Worm (Caenorhabditis elegans): ENCODE data around the gene F02D10.3.
A peak's percentile ranks its signal among the peaks of the same experiment; 100 is the strongest.
"Not testable (repeated sequence)": the region's sequence is repeated elsewhere in the genome, so short reads cannot be mapped to it uniquely, and the experiment has no call there.

F02D10.3 gene

ce11 chrX:13435116-13435515 is 27.3 kb downstream of the F02D10.3 start:
- TF ChIP-seq F49E8.2 (tag; optimal IDR thresholded peaks at IDR 0.05; ENCODE audit: borderline replicate concordance) (no peak), dve-1 (tag; optimal IDR thresholded peaks at IDR 0.05; ENCODE audit: insufficient read depth) (no peak), ceh-82 (tag; optimal IDR thresholded peaks at IDR 0.05) (no peak), Y75B8A.6 (GFP tag; IDR thresholded peaks at IDR 0.05) (no peak), pqm-1 (tag; optimal IDR thresholded peaks at IDR 0.05) (no peak), hlh-11 (tag; optimal IDR thresholded peaks at IDR 0.05) (no peak), mes-2 (tag; optimal IDR thresholded peaks at IDR 0.05; ENCODE audit: poor library complexity, severe bottlenecking) (no peak), dmd-6 (GFP tag; IDR thresholded peaks at IDR 0.05) (no peak), dmd-8 (GFP tag; IDR thresholded peaks at IDR 0.05) (no peak), fkh-10 (GFP tag; optimal IDR thresholded peaks at IDR 0.05) (no peak), spr-3 (GFP tag; optimal IDR thresholded peaks at IDR 0.05) (no peak), vab-7 (GFP tag; IDR thresholded peaks at IDR 0.05) (no peak), nhr-10 (tag; optimal IDR thresholded peaks at IDR 0.05) (no peak), zfp-2 (tag; optimal IDR thresholded peaks at IDR 0.05) (no peak), hmg-1.1 (GFP tag; IDR thresholded peaks at IDR 0.05) (no peak), lin-1 (GFP tag; IDR thresholded peaks at IDR 0.05) (no peak), ceh-62 (tag; optimal IDR thresholded peaks at IDR 0.05) (no peak), gei-8 (GFP tag; optimal IDR thresholded peaks at IDR 0.05) (no peak), T26A8.4 (GFP tag; IDR thresholded peaks at IDR 0.05) (no peak)

DNA sequence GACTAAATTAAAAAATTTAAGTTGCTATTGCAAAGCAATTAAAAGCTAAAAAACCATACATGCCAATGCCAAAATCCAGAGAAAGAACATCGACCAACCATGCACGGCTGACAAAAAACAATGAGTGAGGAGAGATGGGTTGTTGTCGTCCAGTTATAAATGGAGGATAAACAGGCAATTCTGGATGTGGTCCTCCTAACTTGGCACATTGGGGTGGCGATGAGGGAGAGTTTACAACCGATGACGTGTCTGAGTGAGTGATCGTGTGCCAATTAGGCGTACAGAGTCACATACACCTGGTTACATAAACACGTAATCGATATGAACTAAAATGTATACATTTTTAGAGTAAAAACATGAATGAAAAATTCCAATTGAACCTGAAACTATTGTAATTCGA is 31.0 kb downstream of the F02D10.3 start, which contains the start of gene C29F7.10:
Gene C29F7.10 (minus strand): TSS at position 101 of the 400 bp plus-strand sequence.
- not testable (repeated sequence) for TF ChIP-seq lin-38 (GFP tag; IDR thresholded peaks at IDR 0.05); mdl-1 (tag; optimal IDR thresholded peaks at IDR 0.05); mdt-29 (GFP tag; IDR thresholded peaks at IDR 0.05)

ce11 chrX:13428755-13429154 is 33.7 kb downstream of the F02D10.3 start, which contains the start of gene fkh-4:
fkh-4 (minus strand) TSS chrX:13428855.
- TF ChIP-seq zfp-3 (GFP tag; conservative IDR thresholded peaks at IDR 0.05); hlh-30 (tag; optimal IDR thresholded peaks at IDR 0.05; ENCODE audit: insufficient read depth); zag-1 (tag; optimal IDR thresholded peaks at IDR 0.05): not testable (repeated sequence)

DNA sequence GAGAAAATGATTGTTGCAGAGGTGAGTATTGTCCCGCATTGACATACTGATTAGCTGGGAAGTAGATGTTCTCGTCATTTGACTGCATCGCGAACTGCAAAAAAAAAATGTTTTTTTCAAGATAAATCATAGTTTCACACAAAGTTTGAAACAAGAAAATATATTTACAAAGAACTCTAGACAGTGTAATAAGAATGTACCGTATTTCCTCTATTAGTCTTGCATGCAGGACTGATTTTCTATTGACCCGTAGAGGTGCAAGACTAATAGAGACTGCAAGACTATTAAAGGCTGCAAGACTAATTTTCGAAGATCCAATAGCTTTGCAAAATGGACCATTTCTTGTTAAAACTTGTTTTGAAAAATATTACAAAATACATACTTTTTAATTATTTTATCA is 39.1 kb downstream of the F02D10.3 start, which contains the start of gene fkh-3:
Gene fkh-3 (minus strand): TSS at position 101 of the 400 bp plus-strand sequence.
- TF ChIP-seq ceh-82 (tag; optimal IDR thresholded peaks at IDR 0.05) (no peak), dmd-8 (GFP tag; IDR thresholded peaks at IDR 0.05) (no peak), duxl-1 (tag; optimal IDR thresholded peaks at IDR 0.05; ENCODE audit: poor library complexity) (no peak), aha-1 (tag) (peak; percentile 27), hlh-11 (tag; optimal IDR thresholded peaks at IDR 0.05) (no peak), ceh-32 (tag; optimal IDR thresholded peaks at IDR 0.05; ENCODE audit: poor library complexity) (no peak)

ce11 chrX:13421068-13421467 is 41.4 kb downstream of the F02D10.3 start:
- no peak for TF ChIP-seq rbr-2 (tag; optimal IDR thresholded peaks at IDR 0.05)
- no peak for TF ChIP-seq spr-1 (tag; optimal IDR thresholded peaks at IDR 0.05)
- no peak for TF ChIP-seq nhr-6 (tag; optimal IDR thresholded peaks at IDR 0.05)
- no peak for TF ChIP-seq lin-13 (GFP tag; optimal IDR thresholded peaks at IDR 0.05)
- TF ChIP-seq nhr-10 (tag; optimal IDR thresholded peaks at IDR 0.05) = no peak
- peak; percentile 72 for TF ChIP-seq dmd-6 (GFP tag; IDR thresholded peaks at IDR 0.05)
- TF ChIP-seq aha-1 (tag) = peak; percentile 57
- no peak for TF ChIP-seq Y105C5A.15 (GFP tag; IDR thresholded peaks at IDR 0.05)
- no peak for TF ChIP-seq ces-1 (GFP tag; optimal IDR thresholded peaks at IDR 0.05)
- no peak for TF ChIP-seq nhr-25 (tag; optimal IDR thresholded peaks at IDR 0.05; ENCODE audit: borderline replicate concordance, insufficient read depth)
- peak; percentile 67 for TF ChIP-seq pqm-1 (tag; optimal IDR thresholded peaks at IDR 0.05)
- TF ChIP-seq lin-15B (tag; optimal IDR thresholded peaks at IDR 0.05) = no peak
- no peak for TF ChIP-seq R02D3.7 (tag; optimal IDR thresholded peaks at IDR 0.05)
- TF ChIP-seq madf-9 (GFP tag; conservative IDR thresholded peaks at IDR 0.05) = no peak
- TF ChIP-seq aly-2 (tag; optimal IDR thresholded peaks at IDR 0.05) = no peak
- no peak for TF ChIP-seq F44E2.7 (GFP tag; IDR thresholded peaks at IDR 0.05)
- TF ChIP-seq nhr-76 (tag; optimal IDR thresholded peaks at IDR 0.05) = no peak
- TF ChIP-seq Y75B8A.6 (GFP tag; IDR thresholded peaks at IDR 0.05) = no peak
- TF ChIP-seq nhr-28 (tag; optimal IDR thresholded peaks at IDR 0.05) = peak; percentile 63
- TF ChIP-seq fkh-10 (GFP tag; optimal IDR thresholded peaks at IDR 0.05) = no peak
- no peak for TF ChIP-seq daf-16 (GFP tag; optimal IDR thresholded peaks at IDR 0.05)
- TF ChIP-seq daf-16 (tag; optimal IDR thresholded peaks at IDR 0.05) = peak; percentile 71
